Worm (Caenorhabditis elegans) whole organism, L4 larva: Measurements from ENCODE around the gene C49H3.12.

Experiments used
- F49E8.2 ChIP-seq: sonication (generic microtip); optimal IDR thresholded peaks from 2 replicates; lab custom pipeline; 2016; ENCODE audit warnings: missing compliant biosample characterization, mild to moderate bottlenecking, missing genetic modification characterization, borderline replicate concordance
- ceh-28 ChIP-seq: fragments of 150-350 bp; optimal IDR thresholded peaks from 2 replicates; lab custom pipeline; 2014; ENCODE audit warnings: missing biosample characterization, missing genetic modification reagents, missing genetic modification characterization
- lin-15B ChIP-seq: fragments of 150-350 bp; sonication (generic microtip); optimal IDR thresholded peaks from 3 replicates; lab custom pipeline; 2014; ENCODE audit warnings: missing biosample characterization, missing genetic modification characterization
- madf-9 ChIP-seq: fragments of 200-800 bp; sonication (Bioruptor generic); conservative IDR thresholded peaks from 2 replicates; pipeline ENCODE4 v1.3.6; 2022; ENCODE audit warnings: missing genetic modification reagents, missing genetic modification characterization, missing compliant biosample characterization
- unc-130 ChIP-seq: sonication (generic microtip); optimal IDR thresholded peaks from 2 replicates; lab custom pipeline; 2016; ENCODE audit warnings: missing genetic modification reagents, missing genetic modification characterization, missing compliant biosample characterization
- ztf-11 ChIP-seq: fragments of 150-350 bp; optimal IDR thresholded peaks from 2 replicates; lab custom pipeline; 2014; ENCODE audit warnings: missing biosample characterization, missing genetic modification characterization

DNA sequence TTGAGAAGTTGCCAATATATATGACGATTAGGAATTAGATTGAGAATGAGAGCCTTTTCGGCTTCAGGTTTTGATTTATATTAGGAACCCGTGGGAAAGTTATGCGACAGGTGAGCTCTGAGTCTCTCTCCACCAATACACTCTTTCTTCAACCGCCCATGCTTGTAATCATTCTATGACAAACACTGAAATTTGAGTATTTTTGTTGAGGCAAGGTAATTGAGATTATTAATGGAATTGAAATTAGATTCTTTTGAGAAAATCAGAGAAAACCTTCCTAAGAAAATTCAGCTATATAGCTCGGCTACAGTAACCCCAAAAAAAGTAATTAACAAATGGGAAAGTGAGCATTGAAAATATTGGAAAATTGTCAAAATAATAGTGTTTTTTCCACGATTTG is 28.7 kb upstream of the C49H3.12 start, which contains the start of gene ceh-19:
- TF ChIP-seq lin-15B (tag; lab: Kevin White, UChicago), result no peak
- TF ChIP-seq ztf-11, result no peak
- no peak for TF ChIP-seq unc-130 (GFP tag; lab: Kevin White, UChicago)
- no peak for TF ChIP-seq madf-9 (GFP tag; lab: Robert Waterston, UW)
- TF ChIP-seq F49E8.2, result no peak
- no peak for TF ChIP-seq ceh-28 (tag; lab: Kevin White, UChicago)
